Worm (Caenorhabditis elegans) whole organism, late embryonic: ENCODE data around the gene sti-1.

Experiments used
- C38D4.7 ChIP-seq: fragments of 200-800 bp; sonication (Bioruptor generic); optimal IDR thresholded peaks from 2 replicates; lab custom pipeline; 2018; ENCODE audit warnings: mild to moderate bottlenecking, missing genetic modification characterization, moderate library complexity, missing compliant biosample characterization
- K02D7.2 ChIP-seq: sonication (generic microtip); optimal IDR thresholded peaks from 2 replicates; lab custom pipeline; 2017; ENCODE audit warnings: mild to moderate bottlenecking, missing genetic modification characterization, missing compliant biosample characterization
- K09A11.1 ChIP-seq: sonication (generic microtip); optimal IDR thresholded peaks from 2 replicates; lab custom pipeline; 2017; ENCODE audit warnings: antibody characterized with exemption, mild to moderate bottlenecking, missing genetic modification characterization, missing compliant biosample characterization; ENCODE audit not compliant: insufficient read depth
- T23F11.4 ChIP-seq: fragments of 200-800 bp; sonication (Bioruptor generic); optimal IDR thresholded peaks from 2 replicates; lab custom pipeline; 2018; ENCODE audit warnings: mild to moderate bottlenecking, missing genetic modification characterization, missing compliant biosample characterization
- Y22D7AL.16 ChIP-seq: sonication (generic microtip); optimal IDR thresholded peaks from 2 replicates; lab custom pipeline; 2016; ENCODE audit warnings: missing genetic modification characterization, missing compliant biosample characterization
- ama-1 ChIP-seq: fragments of 150-350 bp; optimal IDR thresholded peaks from 2 replicates; lab custom pipeline; 2014
- ceh-18 ChIP-seq: sonication (generic microtip); optimal IDR thresholded peaks from 2 replicates; lab custom pipeline; 2016; ENCODE audit warnings: missing genetic modification characterization, missing compliant biosample characterization
- ceh-22 ChIP-seq: sonication (generic microtip); optimal IDR thresholded peaks from 2 replicates; lab custom pipeline; 2017; ENCODE audit warnings: missing biosample characterization, missing genetic modification characterization
- ceh-31 ChIP-seq: sonication (generic microtip); optimal IDR thresholded peaks from 2 replicates; lab custom pipeline; 2016; ENCODE audit warnings: missing genetic modification characterization, missing compliant biosample characterization
- ceh-34 ChIP-seq: sonication (generic microtip); optimal IDR thresholded peaks from 2 replicates; lab custom pipeline; 2016; ENCODE audit warnings: mild to moderate bottlenecking, missing genetic modification characterization, missing compliant biosample characterization
- ceh-48 ChIP-seq: sonication (generic microtip); optimal IDR thresholded peaks from 2 replicates; lab custom pipeline; 2016; ENCODE audit warnings: missing genetic modification characterization, inconsistent platforms, missing compliant biosample characterization
- ceh-6 ChIP-seq: fragments of 200-800 bp; sonication (Bioruptor generic); optimal IDR thresholded peaks from 2 replicates; lab custom pipeline; 2018; ENCODE audit warnings: mild to moderate bottlenecking, missing genetic modification characterization, missing compliant biosample characterization
- ceh-9 ChIP-seq: sonication (generic microtip); optimal IDR thresholded peaks from 2 replicates; lab custom pipeline; 2016; ENCODE audit warnings: mild to moderate bottlenecking, missing genetic modification characterization, inconsistent platforms, missing compliant biosample characterization
- che-1 ChIP-seq: sonication (generic microtip); optimal IDR thresholded peaks from 2 replicates; lab custom pipeline; 2016; ENCODE audit warnings: mild to moderate bottlenecking, missing genetic modification characterization, missing compliant biosample characterization
- dmd-4 ChIP-seq: sonication (generic microtip); optimal IDR thresholded peaks from 2 replicates; lab custom pipeline; 2016; ENCODE audit warnings: borderline replicate concordance, missing genetic modification characterization, missing compliant biosample characterization
- dve-1 ChIP-seq: sonication (generic microtip); optimal IDR thresholded peaks from 2 replicates; lab custom pipeline; 2017; ENCODE audit warnings: antibody characterized with exemption, mild to moderate bottlenecking, missing genetic modification characterization, missing compliant biosample characterization
- elt-2 ChIP-seq: sonication (generic microtip); optimal IDR thresholded peaks from 2 replicates; lab custom pipeline; 2016; ENCODE audit warnings: missing genetic modification reagents, missing genetic modification characterization, missing compliant biosample characterization
- elt-4 ChIP-seq: sonication (generic microtip); optimal IDR thresholded peaks from 2 replicates; lab custom pipeline; 2016; ENCODE audit warnings: missing genetic modification characterization, missing compliant biosample characterization
- ets-4 ChIP-seq: sonication (generic microtip); optimal IDR thresholded peaks from 2 replicates; lab custom pipeline; 2016; ENCODE audit warnings: missing genetic modification characterization, missing compliant biosample characterization
- fkh-10 ChIP-seq: fragments of 150-350 bp; optimal IDR thresholded peaks from 2 replicates; lab custom pipeline; 2014; ENCODE audit warnings: missing biosample characterization, missing genetic modification reagents, missing genetic modification characterization
- fkh-6 ChIP-seq: sonication (generic microtip); optimal IDR thresholded peaks from 2 replicates; lab custom pipeline; 2016; ENCODE audit warnings: missing genetic modification characterization, missing compliant biosample characterization
- gmeb-2 ChIP-seq: sonication (generic microtip); optimal IDR thresholded peaks from 2 replicates; lab custom pipeline; 2016; ENCODE audit warnings: missing genetic modification characterization, inconsistent platforms, missing compliant biosample characterization
- hlh-15 ChIP-seq: sonication (generic microtip); optimal IDR thresholded peaks from 2 replicates; lab custom pipeline; 2016; ENCODE audit warnings: missing genetic modification characterization, missing compliant biosample characterization
- hlh-30 ChIP-seq: sonication (generic microtip); optimal IDR thresholded peaks from 2 replicates; lab custom pipeline; 2017; ENCODE audit warnings: antibody characterized with exemption, missing genetic modification characterization, missing compliant biosample characterization; ENCODE audit not compliant: insufficient read depth
- hlh-8 ChIP-seq: sonication (generic microtip); optimal IDR thresholded peaks from 2 replicates; lab custom pipeline; 2016; ENCODE audit warnings: missing genotype, missing genetic modification characterization, missing compliant biosample characterization
- madf-2 ChIP-seq: sonication (generic microtip); optimal IDR thresholded peaks from 2 replicates; lab custom pipeline; 2017; ENCODE audit warnings: missing genetic modification characterization, missing compliant biosample characterization
- nhr-11 ChIP-seq: fragments of 150-350 bp; optimal IDR thresholded peaks from 2 replicates; lab custom pipeline; 2014; ENCODE audit warnings: missing biosample characterization, missing genetic modification characterization
- nhr-232 ChIP-seq: sonication (generic microtip); optimal IDR thresholded peaks from 2 replicates; lab custom pipeline; 2016; ENCODE audit warnings: missing genetic modification characterization, missing compliant biosample characterization
- pag-3 ChIP-seq: sonication (generic microtip); optimal IDR thresholded peaks from 2 replicates; lab custom pipeline; 2016; ENCODE audit warnings: missing compliant biosample characterization, missing genetic modification characterization, borderline replicate concordance
- pat-9 ChIP-seq: fragments of 200-800 bp; sonication (Bioruptor generic); optimal IDR thresholded peaks from 2 replicates; lab custom pipeline; 2018; ENCODE audit warnings: mild to moderate bottlenecking, missing genetic modification characterization, moderate library complexity, missing compliant biosample characterization
- pha-2 ChIP-seq: sonication (generic microtip); optimal IDR thresholded peaks from 2 replicates; lab custom pipeline; 2017; ENCODE audit warnings: mild to moderate bottlenecking, missing genetic modification characterization, missing compliant biosample characterization
- pqm-1 ChIP-seq: sonication (generic microtip); optimal IDR thresholded peaks from 2 replicates; lab custom pipeline; 2016; ENCODE audit warnings: missing genetic modification characterization, missing compliant biosample characterization
- ref-2 ChIP-seq: sonication (generic microtip); optimal IDR thresholded peaks from 2 replicates; lab custom pipeline; 2016; ENCODE audit warnings: missing genetic modification characterization, missing compliant biosample characterization
- rnt-1 ChIP-seq: sonication (generic microtip); optimal IDR thresholded peaks from 2 replicates; lab custom pipeline; 2016; ENCODE audit warnings: missing genetic modification characterization, missing compliant biosample characterization
- sdc-2 ChIP-seq: sonication (generic microtip); optimal IDR thresholded peaks from 2 replicates; lab custom pipeline; 2016; ENCODE audit warnings: missing genotype, missing genetic modification characterization, missing compliant biosample characterization
- sox-4 ChIP-seq: sonication (generic microtip); optimal IDR thresholded peaks from 2 replicates; lab custom pipeline; 2017; ENCODE audit warnings: mild to moderate bottlenecking, missing genetic modification characterization, inconsistent platforms, missing compliant biosample characterization
- syd-9 ChIP-seq: sonication (generic microtip); optimal IDR thresholded peaks from 2 replicates; lab custom pipeline; 2016; ENCODE audit warnings: mild to moderate bottlenecking, missing genetic modification characterization, moderate library complexity, missing compliant biosample characterization
- unc-42 ChIP-seq: sonication (generic microtip); optimal IDR thresholded peaks from 2 replicates; lab custom pipeline; 2016; ENCODE audit warnings: missing genotype, missing genetic modification characterization, missing compliant biosample characterization
- zip-5 ChIP-seq: sonication (generic microtip); optimal IDR thresholded peaks from 2 replicates; lab custom pipeline; 2016; ENCODE audit warnings: missing genetic modification characterization, missing compliant biosample characterization
- ztf-16 ChIP-seq: sonication (generic microtip); optimal IDR thresholded peaks from 2 replicates; lab custom pipeline; 2017; ENCODE audit warnings: missing genetic modification characterization, missing compliant biosample characterization

The sti-1 gene

DNA sequence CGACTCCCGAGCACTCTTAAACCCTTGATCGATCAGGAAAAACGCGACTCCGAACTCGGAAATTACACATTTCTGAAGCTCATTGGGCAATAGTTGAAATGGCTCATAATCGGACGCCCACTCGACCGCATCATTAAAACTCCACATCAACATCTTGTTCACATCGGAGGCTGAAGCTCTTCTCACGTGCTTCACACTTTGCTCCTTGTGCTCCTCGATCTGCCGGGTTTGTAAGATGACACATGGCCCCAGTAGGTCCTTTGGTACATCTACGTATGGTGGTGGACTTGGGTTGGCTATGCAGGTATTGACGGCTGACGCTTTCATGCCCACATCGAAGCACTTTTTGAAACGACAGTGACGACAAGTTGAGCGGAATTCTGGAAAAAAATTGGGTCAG is 30.2 kb downstream of the sti-1 start:
- TF ChIP-seq ceh-34 = no peak
- no peak for TF ChIP-seq sdc-2 (tag; lab: Kevin White, UChicago)
- TF ChIP-seq dmd-4 (tag; lab: Kevin White, UChicago) = no peak
- no peak for TF ChIP-seq fkh-6
- TF ChIP-seq ztf-16 (tag; lab: Kevin White, UChicago) = no peak
- TF ChIP-seq Y22D7AL.16 (tag; lab: Kevin White, UChicago) = no peak
- no peak for TF ChIP-seq hlh-30 (tag; lab: Kevin White, UChicago)
- TF ChIP-seq madf-2 (tag; lab: Kevin White, UChicago) = no peak
- no peak for TF ChIP-seq C38D4.7 (GFP tag; lab: Kevin White, UChicago)
- no peak for TF ChIP-seq syd-9 (tag; lab: Kevin White, UChicago)
- no peak for TF ChIP-seq nhr-232 (tag; lab: Kevin White, UChicago)
- TF ChIP-seq pat-9 (tag; lab: Kevin White, UChicago) = no peak
- no peak for TF ChIP-seq K02D7.2 (tag; lab: Kevin White, UChicago)
- no peak for TF ChIP-seq nhr-11
- no peak for TF ChIP-seq ama-1 (lab: Kevin White, UChicago)

DNA sequence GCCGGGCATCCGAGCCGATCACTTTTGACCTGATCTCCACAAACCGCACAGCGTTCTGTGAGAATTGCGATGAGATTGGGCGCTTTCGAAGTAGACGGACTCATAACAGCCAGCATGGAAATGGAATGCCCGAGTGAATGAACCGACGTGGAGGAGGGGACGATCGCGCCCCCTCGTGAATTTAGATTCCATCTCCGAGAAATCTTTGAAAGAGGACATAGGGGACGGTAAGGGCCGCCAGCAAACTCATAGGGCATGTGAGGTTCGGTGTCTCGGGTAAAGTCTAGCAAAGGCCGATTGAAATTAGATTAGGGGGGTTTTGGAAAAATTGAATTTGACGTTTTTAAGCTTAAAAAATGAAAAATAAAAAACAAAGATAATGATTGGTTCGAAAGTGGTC is 31.2 kb downstream of the sti-1 start, which contains the start of gene nhr-270:
nhr-270 (minus strand) TSS at position 257 of the 400 bp plus-strand sequence.
- no peak for TF ChIP-seq ref-2
- no peak for TF ChIP-seq che-1 (tag; lab: Kevin White, UChicago)
- TF ChIP-seq ceh-18 = no peak
- TF ChIP-seq K09A11.1 = no peak
- no peak for TF ChIP-seq pha-2
- TF ChIP-seq ceh-48 = no peak
- no peak for TF ChIP-seq sox-4 (tag; lab: Kevin White, UChicago)

DNA sequence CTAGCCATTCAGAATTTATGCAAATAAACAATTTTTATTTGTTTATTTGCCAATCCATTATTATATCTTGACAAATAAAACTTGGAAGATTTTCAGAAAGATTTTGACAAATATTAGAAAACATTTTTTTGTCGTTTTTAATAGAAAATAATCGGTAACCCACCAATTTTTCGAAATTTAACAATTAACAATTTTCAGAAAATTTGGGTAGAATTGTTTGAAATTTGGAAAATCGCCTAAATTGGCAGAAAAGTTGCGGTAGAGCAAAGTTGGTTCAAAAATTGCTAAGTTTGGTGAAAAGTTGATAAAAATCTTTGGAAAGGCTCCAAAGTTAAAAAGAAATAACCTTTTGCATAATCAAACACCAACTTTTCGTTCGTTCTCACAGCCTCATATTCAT is 34.9 kb downstream of the sti-1 start:
- TF ChIP-seq hlh-15 (tag; lab: Kevin White, UChicago) (no peak), fkh-10 (GFP tag; lab: Kevin White, UChicago) (no peak), che-1 (tag; lab: Kevin White, UChicago) (no peak), Y22D7AL.16 (tag; lab: Kevin White, UChicago) (no peak), pqm-1 (tag; lab: Kevin White, UChicago) (no peak), ztf-16 (tag; lab: Kevin White, UChicago) (no peak), ceh-6 (GFP tag; lab: Kevin White, UChicago) (no peak), gmeb-2 (tag; lab: Kevin White, UChicago) (no peak), ets-4 (no peak), ceh-22 (no peak)
- TF ChIP-seq, all 69 proteins: peak for 0

DNA sequence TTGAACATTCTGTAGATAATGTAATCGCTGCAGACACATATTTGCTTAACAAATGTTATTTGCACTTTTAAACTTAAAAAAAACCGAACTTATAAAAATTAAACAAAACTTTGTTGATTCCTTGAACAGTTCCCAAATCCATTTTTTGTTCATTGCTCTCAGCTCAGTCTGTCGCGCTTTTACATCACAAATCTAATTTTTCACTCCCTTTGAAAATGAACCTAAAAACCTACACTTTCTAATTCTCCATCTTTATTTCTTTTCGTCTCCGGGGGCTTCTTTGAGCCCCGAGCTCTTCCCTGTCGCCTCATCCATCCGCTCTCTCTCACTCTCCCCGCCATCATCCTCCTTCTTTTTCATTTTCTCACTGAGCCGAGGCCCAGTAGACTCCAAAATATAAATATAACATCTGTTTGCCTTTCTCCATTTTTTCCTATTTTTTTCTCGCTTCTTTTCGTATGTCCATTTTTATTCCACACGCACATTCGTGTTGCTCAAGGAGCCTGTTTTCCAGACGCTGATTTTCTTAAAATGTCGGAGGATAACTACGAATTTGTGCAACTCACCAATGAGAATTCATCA is 37.1 kb downstream of the sti-1 start, which contains the start of gene R13D11.4:
R13D11.4 (plus strand) TSS at position 532 of the 582 bp plus-strand sequence.
- TF ChIP-seq unc-42 (tag; lab: Kevin White, UChicago) (peak; percentile 74), hlh-30 (tag; lab: Kevin White, UChicago) (no peak)

DNA sequence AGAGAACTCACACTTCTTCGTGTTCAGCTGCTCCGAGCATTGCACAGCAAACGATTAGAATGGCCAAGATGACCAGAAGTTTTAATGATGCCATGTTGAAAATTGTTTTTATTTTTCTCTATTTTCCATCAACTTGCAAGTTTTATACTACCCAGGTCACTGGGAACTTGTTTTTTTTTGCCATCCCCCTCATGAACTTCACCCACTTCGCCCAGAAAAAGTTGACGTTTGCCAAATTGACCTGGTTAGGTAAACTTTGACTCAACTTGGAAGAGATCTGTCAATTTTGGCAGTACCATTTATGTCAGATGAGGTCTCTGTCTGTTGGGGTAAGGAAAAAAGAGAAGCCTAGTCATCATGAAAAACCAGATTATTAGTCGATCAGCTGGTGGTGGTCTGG is 39.8 kb downstream of the sti-1 start, which contains the start of gene R13D11.10:
R13D11.10 (minus strand) TSS at position 101 of the 400 bp plus-strand sequence.
- TF ChIP-seq hlh-15 (tag; lab: Kevin White, UChicago) (no peak), elt-2 (tag; lab: Kevin White, UChicago) (no peak), T23F11.4 (GFP tag; lab: Kevin White, UChicago) (no peak), ceh-34 (no peak), ceh-9 (tag; lab: Kevin White, UChicago) (no peak), ama-1 (lab: Kevin White, UChicago) (no peak), nhr-232 (tag; lab: Kevin White, UChicago) (no peak), dve-1 (tag; lab: Kevin White, UChicago) (no peak), sox-4 (tag; lab: Kevin White, UChicago) (no peak), elt-4 (no peak), hlh-8 (tag; lab: Kevin White, UChicago) (no peak), rnt-1 (tag; lab: Kevin White, UChicago) (no peak), pat-9 (tag; lab: Kevin White, UChicago) (no peak), K09A11.1 (no peak), pag-3 (tag; lab: Kevin White, UChicago) (no peak), hlh-30 (tag; lab: Kevin White, UChicago) (no peak), ceh-31 (tag; lab: Kevin White, UChicago) (no peak), fkh-6 (no peak), zip-5 (no peak), C38D4.7 (GFP tag; lab: Kevin White, UChicago) (no peak)
